Worm (Caenorhabditis elegans) whole organism, young adult: ENCODE results near the gene srw-112.

Source experiments
- B0035.1 ChIP-seq: sonication (generic microtip); optimal IDR thresholded peaks from 2 replicates; lab custom pipeline; 2016; ENCODE audit warnings: missing genetic modification characterization, mild to moderate bottlenecking, missing compliant biosample characterization, missing genotype, missing genetic modification reagents
- C06A6.2 ChIP-seq: fragments of 200-800 bp; sonication (Bioruptor generic); conservative IDR thresholded peaks from 2 replicates; pipeline ENCODE4 v1.3.6; 2022; ENCODE audit warnings: missing genetic modification characterization, missing compliant biosample characterization
- C17E4.6 ChIP-seq: fragments of 200-800 bp; sonication (Bioruptor generic); IDR thresholded peaks from 2 replicates; pipeline ENCODE4 v1.3.6; 2022; ENCODE audit warnings: missing genetic modification reagents, missing genetic modification characterization, missing compliant biosample characterization
- F22D6.2 ChIP-seq: sonication (generic microtip); optimal IDR thresholded peaks from 2 replicates; lab custom pipeline; 2016; ENCODE audit warnings: mild to moderate bottlenecking, missing genetic modification characterization, missing compliant biosample characterization
- F23B12.7 ChIP-seq: sonication (generic microtip); optimal IDR thresholded peaks from 2 replicates; lab custom pipeline; 2017; ENCODE audit warnings: missing genetic modification characterization, mild to moderate bottlenecking, missing compliant biosample characterization, antibody characterized with exemption, moderate library complexity; ENCODE audit not compliant: insufficient read depth
- F39B2.1 ChIP-seq: fragments of 200-800 bp; sonication (Bioruptor generic); IDR thresholded peaks from 2 replicates; pipeline ENCODE4 v1.3.6; 2022; ENCODE audit warnings: missing genetic modification reagents, missing genetic modification characterization, missing compliant biosample characterization
- K11D2.4 ChIP-seq: fragments of 200-800 bp; sonication (Bioruptor generic); IDR thresholded peaks from 2 replicates; pipeline ENCODE4 v1.3.6; 2022; ENCODE audit warnings: missing genetic modification reagents, missing genetic modification characterization, missing compliant biosample characterization
- T26A5.8 ChIP-seq: sonication (generic microtip); optimal IDR thresholded peaks from 2 replicates; lab custom pipeline; 2016; ENCODE audit warnings: missing genetic modification characterization, missing compliant biosample characterization
- Y53F4B.3 ChIP-seq: fragments of 200-800 bp; sonication (Bioruptor generic); IDR thresholded peaks from 2 replicates; pipeline ENCODE4 v1.3.6; 2022; ENCODE audit warnings: missing genetic modification reagents, missing genetic modification characterization, missing compliant biosample characterization
- Y53G8AR.9 ChIP-seq: fragments of 200-800 bp; sonication (Bioruptor generic); conservative IDR thresholded peaks from 2 replicates; pipeline ENCODE4 v1.3.6; 2022; ENCODE audit warnings: missing genetic modification reagents, missing genetic modification characterization, missing compliant biosample characterization
- Y79H2A.3 ChIP-seq: fragments of 200-800 bp; sonication (Bioruptor generic); conservative IDR thresholded peaks from 2 replicates; pipeline ENCODE4 v1.3.6; 2022; ENCODE audit warnings: missing genetic modification reagents, missing genetic modification characterization, missing compliant biosample characterization
- athp-1 ChIP-seq: sonication (generic microtip); optimal IDR thresholded peaks from 2 replicates; lab custom pipeline; 2017; ENCODE audit warnings: mild to moderate bottlenecking, missing genetic modification characterization, missing compliant biosample characterization
- attf-6 ChIP-seq: fragments of 200-800 bp; sonication (Bioruptor generic); IDR thresholded peaks from 2 replicates; pipeline ENCODE4 v1.3.6; 2022; ENCODE audit warnings: missing genetic modification reagents, missing genetic modification characterization, missing compliant biosample characterization
- ccch-3 ChIP-seq: fragments of 200-800 bp; sonication (Bioruptor generic); optimal IDR thresholded peaks from 2 replicates; lab custom pipeline; 2018; ENCODE audit warnings: mild to moderate bottlenecking, missing genetic modification characterization, missing compliant biosample characterization
- ceh-91 ChIP-seq: fragments of 200-800 bp; sonication (Bioruptor generic); IDR thresholded peaks from 2 replicates; pipeline ENCODE4 v1.3.6; 2022; ENCODE audit warnings: missing genetic modification reagents, missing genetic modification characterization, missing compliant biosample characterization
- chd-7 ChIP-seq: sonication (generic microtip); optimal IDR thresholded peaks from 2 replicates; lab custom pipeline; 2016; ENCODE audit warnings: mild to moderate bottlenecking, missing genetic modification characterization, moderate library complexity, missing compliant biosample characterization
- egl-44 ChIP-seq: fragments of 200-800 bp; sonication (Bioruptor generic); IDR thresholded peaks from 2 replicates; pipeline ENCODE4 v1.3.6; 2022; ENCODE audit warnings: missing genetic modification reagents, missing genetic modification characterization, missing compliant biosample characterization
- ekl-4 ChIP-seq: fragments of 200-800 bp; sonication (Bioruptor generic); IDR thresholded peaks from 2 replicates; pipeline ENCODE4 v1.3.6; 2022; ENCODE audit warnings: missing genetic modification reagents, missing genetic modification characterization, missing compliant biosample characterization
- fkh-3 ChIP-seq: sonication (generic microtip); optimal IDR thresholded peaks from 2 replicates; lab custom pipeline; 2016; ENCODE audit warnings: mild to moderate bottlenecking, missing genetic modification characterization, missing compliant biosample characterization
- him-1 ChIP-seq: sonication (generic microtip); optimal IDR thresholded peaks from 2 replicates; lab custom pipeline; 2016; ENCODE audit warnings: missing genotype, missing genetic modification reagents, missing genetic modification characterization, missing compliant biosample characterization
- hmg-1.2 ChIP-seq: fragments of 200-800 bp; sonication (Bioruptor generic); IDR thresholded peaks from 2 replicates; pipeline ENCODE4 v1.3.6; 2022; ENCODE audit warnings: missing genetic modification reagents, missing genetic modification characterization, missing compliant biosample characterization
- hrde-1 ChIP-seq: sonication (generic microtip); optimal IDR thresholded peaks from 2 replicates; lab custom pipeline; 2016; ENCODE audit warnings: missing genetic modification characterization, mild to moderate bottlenecking, missing compliant biosample characterization, moderate library complexity, missing genotype, missing genetic modification reagents, borderline replicate concordance
- let-607 ChIP-seq, 2 experiments: fragments of 200-800 bp in 1 of 2; sonication (Bioruptor generic) in 1 of 2; sonication (generic microtip) in 1 of 2; optimal IDR thresholded peaks; 2 replicates each; lab custom pipeline; 2016 to 2018; ENCODE audit warnings: mild to moderate bottlenecking in 2 of 2, missing compliant biosample characterization in 2 of 2, missing genetic modification characterization in 2 of 2, moderate library complexity in 2 of 2, missing genotype in 1 of 2
- lin-40 ChIP-seq: sonication (generic microtip); optimal IDR thresholded peaks from 2 replicates; lab custom pipeline; 2016; ENCODE audit warnings: missing genetic modification characterization, mild to moderate bottlenecking, missing compliant biosample characterization, missing genotype, missing genetic modification reagents
- lsy-27 ChIP-seq: sonication (generic microtip); optimal IDR thresholded peaks from 2 replicates; lab custom pipeline; 2017; ENCODE audit warnings: missing genetic modification characterization, mild to moderate bottlenecking, missing compliant biosample characterization, antibody characterized with exemption, missing genotype, borderline replicate concordance; ENCODE audit not compliant: insufficient read depth
- mel-28 ChIP-seq: sonication (generic microtip); optimal IDR thresholded peaks from 2 replicates; lab custom pipeline; 2016; ENCODE audit warnings: borderline replicate concordance, mild to moderate bottlenecking, missing genetic modification characterization, missing compliant biosample characterization
- rec-8 ChIP-seq, 2 experiments: sonication (generic microtip); optimal IDR thresholded peaks; 2 replicates each; lab custom pipeline; 2016; ENCODE audit warnings: mild to moderate bottlenecking in 2 of 2, missing genetic modification characterization in 2 of 2, missing genetic modification reagents in 2 of 2, missing genotype in 2 of 2, missing biosample characterization in 1 of 2, missing compliant biosample characterization in 1 of 2, moderate library complexity in 1 of 2
- snpc-1.3 ChIP-seq: sonication (generic microtip); optimal IDR thresholded peaks from 2 replicates; lab custom pipeline; 2017; ENCODE audit warnings: missing genetic modification characterization, mild to moderate bottlenecking, missing compliant biosample characterization, antibody characterized with exemption, moderate library complexity, missing genotype, missing genetic modification reagents; ENCODE audit not compliant: insufficient read depth
- sptf-2 ChIP-seq: fragments of 200-800 bp; sonication (Bioruptor generic); optimal IDR thresholded peaks from 2 replicates; lab custom pipeline; 2018; ENCODE audit warnings: mild to moderate bottlenecking, missing genetic modification characterization, missing compliant biosample characterization
- tlf-1 ChIP-seq: fragments of 200-800 bp; sonication (Bioruptor generic); optimal IDR thresholded peaks from 2 replicates; lab custom pipeline; 2018; ENCODE audit warnings: mild to moderate bottlenecking, missing genetic modification characterization, missing compliant biosample characterization
- xnd-1 ChIP-seq: sonication (generic microtip); optimal IDR thresholded peaks from 2 replicates; lab custom pipeline; 2016; ENCODE audit warnings: missing genotype, missing genetic modification reagents, missing genetic modification characterization, missing compliant biosample characterization
- zim-3 ChIP-seq: sonication (generic microtip); optimal IDR thresholded peaks from 2 replicates; lab custom pipeline; 2017; ENCODE audit warnings: mild to moderate bottlenecking, missing genetic modification characterization, moderate library complexity, missing compliant biosample characterization
- ztf-18 ChIP-seq: sonication (generic microtip); optimal IDR thresholded peaks from 2 replicates; lab custom pipeline; 2016; ENCODE audit warnings: missing genotype, mild to moderate bottlenecking, missing genetic modification characterization, missing compliant biosample characterization
- ztf-22 ChIP-seq: fragments of 200-800 bp; sonication (Bioruptor generic); optimal IDR thresholded peaks from 2 replicates; lab custom pipeline; 2018; ENCODE audit warnings: mild to moderate bottlenecking, missing genetic modification characterization, moderate library complexity, missing compliant biosample characterization
- ztf-26 ChIP-seq: sonication (generic microtip); optimal IDR thresholded peaks from 2 replicates; lab custom pipeline; 2017; ENCODE audit warnings: missing genetic modification characterization, missing compliant biosample characterization
- ztf-28 ChIP-seq: fragments of 200-800 bp; sonication (Bioruptor generic); IDR thresholded peaks from 2 replicates; pipeline ENCODE4 v1.3.6; 2022; ENCODE audit warnings: missing genetic modification reagents, missing genetic modification characterization, missing compliant biosample characterization
- ztf-3 ChIP-seq: fragments of 200-800 bp; sonication (Bioruptor generic); optimal IDR thresholded peaks from 2 replicates; lab custom pipeline; 2018; ENCODE audit warnings: mild to moderate bottlenecking, missing genetic modification characterization, missing compliant biosample characterization

The srw-112 gene

DNA sequence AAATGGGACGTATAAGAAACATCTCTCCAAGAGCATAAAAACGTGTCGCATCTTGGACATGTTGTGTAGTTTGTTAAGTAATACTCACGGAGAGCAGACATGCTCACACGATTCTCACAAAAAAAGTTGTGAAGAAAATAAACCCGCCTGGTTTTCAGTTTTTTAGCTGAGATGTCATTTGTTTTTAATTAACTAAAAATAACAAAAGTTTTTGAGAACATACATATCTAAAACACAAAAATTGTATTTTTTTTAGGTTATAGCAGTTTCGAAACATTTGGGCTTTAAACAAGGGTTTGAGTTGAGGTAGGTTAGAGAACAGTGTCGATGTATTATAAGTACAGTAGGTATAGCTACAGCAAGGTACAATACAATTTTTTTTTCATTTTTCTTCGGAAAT lies 41.1 kb downstream of the srw-112 start, which contains the start of gene srh-88:
TSS of gene srh-88 (minus strand) at position 101 of the 400 bp plus-strand sequence.
- TF ChIP-seq mel-28 (tag; lab: Kevin White, UChicago), result no peak
- no peak for TF ChIP-seq lin-40 (tag; lab: Kevin White, UChicago)
- TF ChIP-seq hrde-1 (tag; lab: Kevin White, UChicago), result no peak
- TF ChIP-seq Y53F4B.3, result no peak

DNA sequence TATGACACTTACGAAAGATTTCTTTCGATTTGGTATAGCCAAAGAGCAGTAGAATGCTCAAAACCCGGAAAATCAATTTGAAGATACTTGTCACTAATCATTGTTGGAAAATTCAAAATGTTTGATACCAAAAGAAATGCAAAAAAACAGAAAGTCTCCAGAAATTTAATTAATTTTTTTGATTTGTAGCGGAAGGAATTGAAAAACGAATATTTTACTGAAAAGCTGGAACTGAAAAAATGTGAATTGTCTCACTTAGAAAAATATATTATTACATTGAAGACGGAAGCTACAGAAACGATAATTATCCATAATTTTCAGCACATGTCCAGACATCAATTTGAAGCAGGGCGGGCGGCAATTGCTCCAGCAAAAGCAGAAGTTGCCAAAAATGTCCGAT lies 42.9 kb downstream of the srw-112 start, which contains the start of gene srw-138:
TSS of gene srw-138 (minus strand) at position 101 of the 400 bp plus-strand sequence.
- TF ChIP-seq snpc-1.3, result no peak
- TF ChIP-seq K11D2.4 (GFP tag; lab: Robert Waterston, UW), result no peak
- TF ChIP-seq ztf-28 (GFP tag; lab: Robert Waterston, UW), result no peak
- TF ChIP-seq athp-1, result no peak
- TF ChIP-seq attf-6 (GFP tag; lab: Robert Waterston, UW), result no peak
- no peak for TF ChIP-seq egl-44 (GFP tag; lab: Robert Waterston, UW)
- no peak for TF ChIP-seq him-1 (tag; lab: Kevin White, UChicago)
- no peak for TF ChIP-seq Y79H2A.3 (GFP tag; lab: Robert Waterston, UW)
- no peak for TF ChIP-seq lsy-27 (tag; lab: Kevin White, UChicago)
- no peak for TF ChIP-seq rec-8 (tag; optimal IDR thresholded peaks at IDR 0.05; lab: Kevin White, UChicago)
- no peak for TF ChIP-seq F23B12.7 (tag; lab: Kevin White, UChicago)
- TF ChIP-seq C17E4.6 (GFP tag; lab: Robert Waterston, UW), result no peak
- no peak for TF ChIP-seq zim-3
- TF ChIP-seq fkh-3 (tag; lab: Kevin White, UChicago), result no peak
- no peak for TF ChIP-seq Y53G8AR.9 (GFP tag; lab: Robert Waterston, UW)
- no peak for TF ChIP-seq ekl-4 (GFP tag; lab: Robert Waterston, UW)
- TF ChIP-seq B0035.1 (tag; lab: Kevin White, UChicago), result no peak
- no peak for TF ChIP-seq hmg-1.2 (GFP tag; lab: Robert Waterston, UW)

ce11 chrV:2960894-2961293 lies 45.0 kb downstream of the srw-112 start, which contains the start of gene srw-144:
srw-144 (minus strand) TSS chrV:2960994.
- no peak for TF ChIP-seq ccch-3 (GFP tag; lab: Kevin White, UChicago)
- TF ChIP-seq K11D2.4 (GFP tag; lab: Robert Waterston, UW), result no peak
- TF ChIP-seq let-607 (tag; optimal IDR thresholded peaks at IDR 0.05; lab: Kevin White, UChicago), result no peak

- TF ChIP-seq ztf-22 (no peak), ceh-91 (GFP tag; lab: Robert Waterston, UW) (no peak), F22D6.2 (tag; lab: Kevin White, UChicago) (no peak), F39B2.1 (GFP tag; lab: Robert Waterston, UW) (no peak), ztf-18 (no peak), lin-40 (tag; lab: Kevin White, UChicago) (no peak), sptf-2 (no peak), ekl-4 (GFP tag; lab: Robert Waterston, UW) (no peak), T26A5.8 (tag; lab: Kevin White, UChicago) (no peak), C06A6.2 (no peak), chd-7 (no peak), ztf-3 (GFP tag; lab: Kevin White, UChicago) (no peak), C17E4.6 (GFP tag; lab: Robert Waterston, UW) (no peak), ztf-26 (tag; lab: Kevin White, UChicago) (no peak), tlf-1 (GFP tag; lab: Kevin White, UChicago) (no peak), xnd-1 (tag; lab: Kevin White, UChicago) (no peak)
These were observed 47.7 kb downstream of the srw-112 start, which contains the start of gene srw-142 for ce11 chrV:2958202-2958601. srw-142 (minus strand) TSS chrV:2958302.
